Fruit fly (Drosophila melanogaster) whole organism, prepupa: ENCODE measurements around the gene CG18262.

ENCODE experiments used
- Blimp-1 ChIP-seq: fragments of 200-800 bp; sonication (Bioruptor generic); optimal IDR thresholded peaks from 3 replicates; lab custom pipeline; 2017; ENCODE audit warnings: missing biosample characterization, missing genetic modification characterization, mild to moderate bottlenecking, moderate library complexity, missing genetic modification reagents
- CG10631 ChIP-seq: fragments of 200-800 bp; sonication (Bioruptor generic); optimal IDR thresholded peaks from 2 replicates; lab custom pipeline; 2016; ENCODE audit warnings: missing biosample characterization, missing genetic modification characterization
- CG10669 ChIP-seq: fragments of 200-800 bp; sonication (Bioruptor generic); optimal IDR thresholded peaks from 3 replicates; lab custom pipeline; 2018; ENCODE audit warnings: missing biosample characterization, mild to moderate bottlenecking, missing genetic modification characterization, moderate library complexity
- CG11294 ChIP-seq: fragments of 200-800 bp; sonication (Bioruptor generic); IDR thresholded peaks from 2 replicates; pipeline ENCODE4 v1.3.6; 2022; ENCODE audit warnings: missing biosample characterization, missing genetic modification characterization
- CG11762 ChIP-seq: fragments of 200-800 bp; sonication (Bioruptor generic); optimal IDR thresholded peaks from 3 replicates; lab custom pipeline; 2016; ENCODE audit warnings: missing biosample characterization, missing genetic modification characterization; ENCODE audit not compliant: insufficient read depth
- CG11902 ChIP-seq: fragments of 200-800 bp; sonication (Bioruptor generic); optimal IDR thresholded peaks from 3 replicates; lab custom pipeline; 2016; ENCODE audit warnings: missing biosample characterization, missing genetic modification characterization
- CG15336 ChIP-seq: fragments of 200-800 bp; sonication (Bioruptor generic); IDR thresholded peaks from 2 replicates; pipeline ENCODE4 v1.3.6; 2022; ENCODE audit warnings: missing biosample characterization, missing genetic modification characterization
- CG31627 ChIP-seq: fragments of 200-800 bp; sonication (Bioruptor generic); optimal IDR thresholded peaks from 3 replicates; lab custom pipeline; 2016; ENCODE audit warnings: missing biosample characterization, missing genetic modification characterization
- CG32006 ChIP-seq: fragments of 200-800 bp; sonication (Bioruptor generic); optimal IDR thresholded peaks from 3 replicates; lab custom pipeline; 2017; ENCODE audit warnings: missing biosample characterization, mild to moderate bottlenecking, missing genetic modification characterization
- CG34406 ChIP-seq: fragments of 200-800 bp; sonication (Bioruptor generic); optimal IDR thresholded peaks from 3 replicates; lab custom pipeline; 2016; ENCODE audit warnings: missing biosample characterization, missing genetic modification characterization
- CG3919 ChIP-seq: fragments of 200-800 bp; sonication (Bioruptor generic); optimal IDR thresholded peaks from 3 replicates; lab custom pipeline; 2016; ENCODE audit warnings: missing biosample characterization, missing genetic modification characterization
- CG4318 ChIP-seq: fragments of 200-800 bp; sonication (Bioruptor generic); optimal IDR thresholded peaks from 3 replicates; lab custom pipeline; 2017; ENCODE audit warnings: missing biosample characterization, mild to moderate bottlenecking, missing genetic modification characterization
- CG6163 ChIP-seq: fragments of 200-800 bp; sonication (Bioruptor generic); IDR thresholded peaks from 3 replicates; pipeline ENCODE4 v1.3.6; 2022; ENCODE audit warnings: missing biosample characterization, missing genetic modification characterization
- CG6276 ChIP-seq: fragments of 200-800 bp; sonication (Bioruptor generic); optimal IDR thresholded peaks from 2 replicates; lab custom pipeline; 2017; ENCODE audit warnings: missing biosample characterization, mild to moderate bottlenecking, missing genetic modification characterization
- CG6792 ChIP-seq: fragments of 200-800 bp; sonication (Bioruptor generic); optimal IDR thresholded peaks from 3 replicates; lab custom pipeline; 2016; ENCODE audit warnings: missing biosample characterization, missing genetic modification characterization
- CG6808 ChIP-seq: fragments of 200-800 bp; sonication (Bioruptor generic); optimal IDR thresholded peaks from 3 replicates; lab custom pipeline; 2017; ENCODE audit warnings: missing biosample characterization, missing genetic modification characterization, mild to moderate bottlenecking, moderate library complexity, missing genetic modification reagents
- CG7368 ChIP-seq: fragments of 200-800 bp; sonication (Bioruptor generic); optimal IDR thresholded peaks from 3 replicates; lab custom pipeline; 2016; ENCODE audit warnings: missing biosample characterization, missing genetic modification characterization
- CG8119 ChIP-seq: fragments of 200-800 bp; sonication (Bioruptor generic); IDR thresholded peaks from 3 replicates; pipeline ENCODE4 v1.3.6; 2022; ENCODE audit warnings: missing biosample characterization, missing genetic modification characterization
- CG9139 ChIP-seq: fragments of 200-800 bp; sonication (Bioruptor generic); optimal IDR thresholded peaks from 3 replicates; lab custom pipeline; 2017; ENCODE audit warnings: missing biosample characterization, mild to moderate bottlenecking, missing genetic modification characterization
- Eip75B ChIP-seq: fragments of 200-800 bp; sonication (Bioruptor generic); optimal IDR thresholded peaks from 3 replicates; lab custom pipeline; 2016; ENCODE audit warnings: missing biosample characterization, missing genetic modification characterization
- Eip78C ChIP-seq: fragments of 200-800 bp; sonication (Bioruptor generic); peaks from one replicate; lab custom pipeline; 2016; ENCODE audit warnings: missing biosample characterization, missing genetic modification characterization
- Eip93F ChIP-seq: fragments of 200-800 bp; sonication (Bioruptor generic); optimal IDR thresholded peaks from 2 replicates; lab custom pipeline; 2016; ENCODE audit warnings: missing biosample characterization, mild to moderate bottlenecking, missing genetic modification characterization
- Ets96B ChIP-seq: fragments of 200-800 bp; optimal IDR thresholded peaks from 2 replicates; lab custom pipeline; 2019; ENCODE audit warnings: missing biosample characterization, mild to moderate bottlenecking, missing genetic modification characterization, moderate library complexity
- Gug ChIP-seq: fragments of 200-800 bp; sonication (Bioruptor generic); IDR thresholded peaks from 2 replicates; pipeline ENCODE4 v1.3.6; 2022; ENCODE audit warnings: missing biosample characterization, missing genetic modification characterization
- Hr38 ChIP-seq: sonication (Bioruptor generic); optimal IDR thresholded peaks from 2 replicates; lab custom pipeline; 2016; ENCODE audit warnings: missing biosample characterization, missing genetic modification characterization
- Hr39 ChIP-seq: fragments of 200-800 bp; sonication (Bioruptor generic); optimal IDR thresholded peaks from 2 replicates; lab custom pipeline; 2016; ENCODE audit warnings: missing biosample characterization, missing genetic modification characterization
- Hr4 ChIP-seq: fragments of 200-800 bp; sonication (Bioruptor generic); optimal IDR thresholded peaks from 3 replicates; lab custom pipeline; 2016; ENCODE audit warnings: missing biosample characterization, missing genetic modification characterization
- Met ChIP-seq: fragments of 200-800 bp; sonication (Bioruptor generic); optimal IDR thresholded peaks from 3 replicates; lab custom pipeline; 2016; ENCODE audit warnings: missing biosample characterization, missing genetic modification characterization
- Smox ChIP-seq: fragments of 200-800 bp; sonication (Bioruptor generic); optimal IDR thresholded peaks from 3 replicates; lab custom pipeline; 2016; ENCODE audit warnings: missing biosample characterization, missing genetic modification characterization
- Sox14 ChIP-seq: fragments of 200-800 bp; sonication (Bioruptor generic); optimal IDR thresholded peaks from 3 replicates; lab custom pipeline; 2016; ENCODE audit warnings: missing biosample characterization, missing genetic modification characterization
- Sox15 ChIP-seq: fragments of 200-800 bp; sonication (Bioruptor generic); optimal IDR thresholded peaks from 3 replicates; lab custom pipeline; 2016; ENCODE audit warnings: missing biosample characterization, missing genetic modification characterization
- acj6 ChIP-seq: fragments of 200-800 bp; sonication (Bioruptor generic); optimal IDR thresholded peaks from 3 replicates; lab custom pipeline; 2016; ENCODE audit warnings: missing biosample characterization, missing genetic modification characterization
- cyc ChIP-seq: fragments of 200-800 bp; sonication (Bioruptor generic); optimal IDR thresholded peaks from 3 replicates; lab custom pipeline; 2016; ENCODE audit warnings: missing biosample characterization, missing genetic modification characterization
- dac ChIP-seq: fragments of 200-800 bp; sonication (Bioruptor generic); optimal IDR thresholded peaks from 2 replicates; lab custom pipeline; 2017; ENCODE audit warnings: missing biosample characterization, mild to moderate bottlenecking, missing genetic modification characterization
- eg ChIP-seq: fragments of 200-800 bp; sonication (Bioruptor generic); IDR thresholded peaks from 3 replicates; pipeline ENCODE4 v1.3.6; 2022; ENCODE audit warnings: missing biosample characterization, missing genetic modification characterization
- esn ChIP-seq: fragments of 200-800 bp; sonication (Bioruptor generic); optimal IDR thresholded peaks from 2 replicates; lab custom pipeline; 2016; ENCODE audit warnings: missing biosample characterization, mild to moderate bottlenecking, missing genetic modification characterization, moderate library complexity
- fkh ChIP-seq: fragments of 200-800 bp; sonication (Bioruptor generic); optimal IDR thresholded peaks from 3 replicates; lab custom pipeline; 2017; ENCODE audit warnings: missing biosample characterization, mild to moderate bottlenecking, missing genetic modification characterization, moderate library complexity
- lz ChIP-seq: fragments of 200-800 bp; sonication (Bioruptor generic); optimal IDR thresholded peaks from 3 replicates; lab custom pipeline; 2016; ENCODE audit warnings: missing biosample characterization, missing genetic modification characterization
- pdm3 ChIP-seq: fragments of 200-800 bp; sonication (Bioruptor generic); optimal IDR thresholded peaks from 3 replicates; lab custom pipeline; 2016; ENCODE audit warnings: missing biosample characterization, missing genetic modification characterization
- spab ChIP-seq: fragments of 200-800 bp; sonication (Bioruptor generic); optimal IDR thresholded peaks from 2 replicates; lab custom pipeline; 2017; ENCODE audit warnings: missing biosample characterization, mild to moderate bottlenecking, missing genetic modification characterization, missing genetic modification reagents
- ss ChIP-seq, 2 experiments: fragments of 200-800 bp; sonication (Bioruptor generic); optimal IDR thresholded peaks; 2 replicates in 1 of 2; 3 replicates in 1 of 2; lab custom pipeline; 2017 to 2018; ENCODE audit warnings: mild to moderate bottlenecking in 2 of 2, missing biosample characterization in 2 of 2, missing genetic modification characterization in 2 of 2, moderate library complexity in 1 of 2
- svp ChIP-seq: fragments of 200-800 bp; sonication (Bioruptor generic); peaks from one replicate; lab custom pipeline; 2016; ENCODE audit warnings: missing biosample characterization, missing genetic modification characterization
- vri ChIP-seq: fragments of 200-800 bp; sonication (Bioruptor generic); optimal IDR thresholded peaks from 3 replicates; lab custom pipeline; 2016; ENCODE audit warnings: missing biosample characterization, mild to moderate bottlenecking, missing genetic modification characterization

The CG18262 gene

dm6 chrX:8196598-8197228 is 44.0 kb downstream of the CG18262 start (continued):
- TF ChIP-seq CG31627 (GFP tag; lab: Kevin White, UChicago) (peak; percentile 66), CG6276 (peak; percentile 38), CG6163 (GFP tag; lab: Robert Waterston, UW) (peak; percentile 91), CG11762 (GFP tag; lab: Kevin White, UChicago) (peak; percentile 65), Hr38 (no peak), CG6792 (GFP tag; lab: Kevin White, UChicago) (peak; percentile 71), Sox14 (GFP tag; lab: Kevin White, UChicago) (peak; percentile 76), acj6 (GFP tag; lab: Kevin White, UChicago) (peak; percentile 70), Blimp-1 (GFP tag; lab: Kevin White, UChicago) (peak; percentile 26), CG32006 (GFP tag; lab: Kevin White, UChicago) (peak; percentile 69), CG3919 (GFP tag; lab: Kevin White, UChicago) (peak; percentile 82), vri (peak; percentile 54), Ets96B (tag; lab: Kevin White, UChicago) (peak; percentile 52)
- TF ChIP-seq, all 60 proteins: peak for 57

- peak; percentile 96 for TF ChIP-seq fkh (GFP tag; lab: Kevin White, UChicago)
- no peak for TF ChIP-seq lz (GFP tag; lab: Kevin White, UChicago)
- TF ChIP-seq CG6163 (GFP tag; lab: Robert Waterston, UW), result 0 out of 3 replicates have a peak, but pooled peaks have one; percentile 28
- peak; percentile 56 for TF ChIP-seq vri
- 0 out of 3 replicates have a peak, but pooled peaks have one; percentile 22 for TF ChIP-seq eg (GFP tag; lab: Robert Waterston, UW)
- TF ChIP-seq CG6276, result no peak
- TF ChIP-seq Eip93F (GFP tag; lab: Kevin White, UChicago), result no peak
- TF ChIP-seq Smox, result no peak
- TF ChIP-seq CG6808 (GFP tag; lab: Kevin White, UChicago), result no peak
Measured at dm6 chrX:8198935-8199580, 46.3 kb downstream of the CG18262 start.

- TF ChIP-seq CG3919 (GFP tag; lab: Kevin White, UChicago) (peak; percentile 35), CG10669 (GFP tag; lab: Kevin White, UChicago) (peak; percentile 37), Sox15 (GFP tag; lab: Kevin White, UChicago) (no peak), ss (GFP tag; optimal IDR thresholded peaks at IDR 0.05; lab: Kevin White, UChicago) (peak in 1 of 2 experiments; percentile 12), svp (GFP tag; lab: Kevin White, UChicago) (peak; percentile 66), Gug (peak; percentile 39; the same call in 1 of the 2 replicates), CG6792 (GFP tag; lab: Kevin White, UChicago) (peak; percentile 34), Eip78C (peak; percentile 79), lz (GFP tag; lab: Kevin White, UChicago) (peak; percentile 21), CG7368 (GFP tag; lab: Kevin White, UChicago) (no peak), CG4318 (GFP tag; lab: Kevin White, UChicago) (no peak), Sox14 (GFP tag; lab: Kevin White, UChicago) (peak; percentile 10), Eip75B (GFP tag; lab: Kevin White, UChicago) (peak; percentile 6), CG6163 (GFP tag; lab: Robert Waterston, UW) (0 out of 3 replicates have a peak, but pooled peaks have one; percentile 26), CG11294 (GFP tag; lab: Robert Waterston, UW) (peak; percentile 47; the same call in 1 of the 2 replicates), Hr39 (GFP tag; lab: Kevin White, UChicago) (peak; percentile 11), Hr4 (GFP tag; lab: Kevin White, UChicago) (peak; percentile 32), CG9139 (GFP tag; lab: Kevin White, UChicago) (peak; percentile 5), spab (no peak), CG32006 (GFP tag; lab: Kevin White, UChicago) (peak; percentile 53), CG10631 (GFP tag; lab: Kevin White, UChicago) (peak; percentile 17), Met (GFP tag; lab: Kevin White, UChicago) (peak; percentile 40), dac (no peak), CG15336 (GFP tag; lab: Robert Waterston, UW) (peak; percentile 43), CG31627 (GFP tag; lab: Kevin White, UChicago) (peak; percentile 24), cyc (no peak), CG6276 (peak; percentile 35), CG8119 (GFP tag; lab: Robert Waterston, UW) (peak; percentile 46; the same call in 2 of the 3 replicates), esn (GFP tag; lab: Kevin White, UChicago) (peak; percentile 24), pdm3 (peak; percentile 44), CG11902 (GFP tag; lab: Kevin White, UChicago) (no peak), CG34406 (no peak), eg (GFP tag; lab: Robert Waterston, UW) (peak; percentile 35; the same call in 1 of the 3 replicates)
Measured at dm6 chrX:8202724-8203362, 50.1 kb downstream of the CG18262 start.
